Fruit fly (Drosophila melanogaster): ENCODE data around the gene Spec2.

Gene Spec2

dm6 chr3R:5624115-5624878 is at the start of gene Spec2, which contains the start of the genes Dph4 and RpL13A:
Gene Spec2 (minus strand): TSS chr3R:5624125.
Gene Dph4 (minus strand): TSS chr3R:5624125.
Gene RpL13A (plus strand): TSS chr3R:5624474.
- peak; percentile 80 for TF ChIP-seq noc (tag; optimal IDR thresholded peaks at IDR 0.05)

- TF ChIP-seq noc (tag; optimal IDR thresholded peaks at IDR 0.05): peak; percentile 84
Observed at dm6 chr3R:5672658-5673217, 48.8 kb upstream of the Spec2 start.

dm6 chr3R:5671795-5672657 is 48.1 kb upstream of the Spec2 start:
- TF ChIP-seq noc (tag; optimal IDR thresholded peaks at IDR 0.05): no peak

- TF ChIP-seq noc (tag; optimal IDR thresholded peaks at IDR 0.05): no peak
Observed at dm6 chr3R:5671265-5671663, 47.3 kb upstream of the Spec2 start.

dm6 chr3R:5670660-5671264 is 46.8 kb upstream of the Spec2 start:
- no peak for TF ChIP-seq noc (tag; optimal IDR thresholded peaks at IDR 0.05)

- peak; percentile 8 for TF ChIP-seq noc (tag; optimal IDR thresholded peaks at IDR 0.05)
Observed at dm6 chr3R:5669740-5670659, 46.1 kb upstream of the Spec2 start.

dm6 chr3R:5668928-5669739 is 45.2 kb upstream of the Spec2 start, which contains the start of the genes Xe7 and Atg17:
Gene Xe7 (minus strand): TSS chr3R:5669334.
Gene Atg17 (plus strand): TSS chr3R:5669713.
- peak; percentile 90 for TF ChIP-seq noc (tag; optimal IDR thresholded peaks at IDR 0.05)

- no peak for TF ChIP-seq noc (tag; optimal IDR thresholded peaks at IDR 0.05)
Observed at dm6 chr3R:5660198-5660893, 36.4 kb upstream of the Spec2 start, which contains the start of gene Wdr33. Gene Wdr33 (plus strand): TSS chr3R:5660635.

- TF ChIP-seq noc (tag; optimal IDR thresholded peaks at IDR 0.05): no peak
Observed at dm6 chr3R:5659829-5660197, 35.9 kb upstream of the Spec2 start, which contains the start of gene CG2182. Gene CG2182 (minus strand): TSS chr3R:5659912.

dm6 chr3R:5658984-5659802 is 35.3 kb upstream of the Spec2 start:
- no peak for TF ChIP-seq noc (tag; optimal IDR thresholded peaks at IDR 0.05)

- peak; percentile 88 for TF ChIP-seq noc (tag; optimal IDR thresholded peaks at IDR 0.05)
Observed at dm6 chr3R:5654692-5655181, 30.8 kb upstream of the Spec2 start, which contains the start of the genes elm and MED27. Gene elm (minus strand): TSS chr3R:5654861. Gene MED27 (plus strand): TSS chr3R:5655139.

dm6 chr3R:5653887-5654286 is 30.0 kb upstream of the Spec2 start:
- no peak for TF ChIP-seq noc (tag; optimal IDR thresholded peaks at IDR 0.05)
